Worm (Caenorhabditis elegans) whole organism, dauer: Measurements from ENCODE around the gene msp-78.
"Not testable (repeated sequence)": the region's sequence is repeated elsewhere in the genome, so short reads cannot be mapped to it uniquely, and the experiment has no call there.

Experiments used
- unc-62 ChIP-seq: sonication (generic microtip); optimal IDR thresholded peaks from 2 replicates; lab custom pipeline; 2017; ENCODE audit warnings: missing biosample characterization, missing genetic modification reagents, missing genetic modification characterization

Gene msp-78

DNA sequence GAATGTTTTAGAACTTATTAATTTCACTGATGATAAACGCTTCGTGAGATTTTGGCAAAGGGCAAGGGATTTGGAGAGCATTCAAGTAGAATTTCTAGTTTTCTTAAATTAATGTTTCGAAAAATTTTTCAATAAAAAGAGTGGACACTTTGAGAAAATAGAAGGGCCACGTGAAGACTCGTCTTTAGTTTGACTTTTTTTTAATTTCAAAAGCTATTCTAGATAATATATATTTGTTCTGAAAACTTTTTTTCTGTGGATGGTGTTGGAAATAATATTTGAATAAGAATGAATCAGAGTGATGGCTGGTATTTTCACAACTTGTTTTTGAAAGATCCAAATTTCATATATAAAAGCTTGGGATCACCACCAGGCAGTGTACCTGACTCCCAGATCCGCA, 21.5 kb upstream of the msp-78 start, which contains the start of gene C28D4.8:
Gene C28D4.8 (minus strand): TSS at position 101 of the 400 bp plus-strand sequence.
- no peak for TF ChIP-seq unc-62 (GFP tag; lab: Kevin White, UChicago)

DNA sequence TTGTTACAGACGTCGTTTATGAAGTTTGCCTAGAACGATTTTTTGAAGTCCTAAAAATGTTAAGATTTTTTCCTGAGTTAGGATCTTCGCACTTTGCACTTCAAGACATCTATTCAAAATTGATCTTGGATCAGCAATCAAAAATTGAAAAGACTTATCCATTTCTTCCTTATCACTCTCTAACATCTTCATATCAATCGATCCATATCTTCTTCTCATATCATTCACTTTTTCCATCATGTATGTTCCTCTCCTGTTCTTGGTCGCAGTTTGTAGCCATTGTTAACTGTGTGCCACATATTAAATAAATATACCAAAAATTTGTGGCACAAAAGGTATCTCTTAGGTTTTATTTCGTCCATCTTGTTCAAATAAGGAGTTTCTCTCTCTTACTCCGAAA, 14.1 kb upstream of the msp-78 start:
- no peak for TF ChIP-seq unc-62 (GFP tag; lab: Kevin White, UChicago)

DNA sequence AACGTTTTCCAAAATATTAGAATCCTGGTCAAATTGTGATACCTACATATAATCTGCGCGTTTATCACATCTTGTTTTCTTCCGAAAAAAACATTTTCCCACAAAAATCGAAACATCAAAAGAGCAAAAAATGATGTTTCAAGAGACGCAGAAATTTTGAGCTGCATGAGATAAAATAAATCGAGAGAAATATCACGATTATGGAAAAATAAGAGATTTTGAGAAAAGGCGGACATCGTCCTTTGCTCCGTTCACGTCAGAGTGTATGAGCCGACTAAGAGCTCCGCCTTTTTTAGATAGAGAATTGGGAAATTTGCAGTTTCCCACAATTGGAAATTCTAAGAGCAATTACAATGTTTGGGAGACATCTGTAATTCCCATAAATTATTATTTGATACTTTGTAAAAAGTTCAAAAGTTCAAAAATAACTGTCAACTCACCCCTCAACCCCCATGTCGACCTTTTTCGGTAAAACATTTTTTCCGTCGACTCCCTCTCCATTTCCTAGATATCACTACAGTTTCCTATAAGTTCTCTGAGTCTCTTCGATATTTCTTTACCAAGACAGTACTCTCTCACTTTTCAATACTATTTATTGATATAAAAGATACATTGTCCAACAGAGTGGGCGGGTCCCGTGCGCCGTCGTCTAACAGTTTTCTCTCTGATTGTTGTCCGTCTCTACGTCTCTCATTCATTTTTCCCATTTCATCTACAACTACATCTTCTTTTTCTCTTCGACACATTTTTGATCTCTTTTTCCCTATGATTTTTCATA, 13.0 kb upstream of the msp-78 start:
- no peak for TF ChIP-seq unc-62 (GFP tag; lab: Kevin White, UChicago)

DNA sequence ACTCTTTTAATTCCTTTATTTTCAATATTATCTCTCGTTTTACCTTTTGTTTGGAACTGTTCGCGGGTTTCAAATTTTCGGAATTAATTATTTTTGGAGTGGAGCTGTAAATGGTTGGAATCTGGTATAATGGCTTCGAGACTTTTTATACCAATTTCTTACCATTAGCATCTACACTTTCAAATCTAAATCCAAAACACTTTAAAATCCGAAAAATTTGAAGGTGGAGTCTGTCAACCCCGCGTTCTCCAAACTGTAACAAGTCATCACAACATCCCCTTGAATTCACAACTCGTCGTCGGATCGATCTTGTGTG, 12.5 kb upstream of the msp-78 start, which contains the start of gene nhr-97:
Gene nhr-97 (plus strand): TSS at position 217 of the 316 bp plus-strand sequence.
- TF ChIP-seq unc-62 (GFP tag; lab: Kevin White, UChicago) = no peak

DNA sequence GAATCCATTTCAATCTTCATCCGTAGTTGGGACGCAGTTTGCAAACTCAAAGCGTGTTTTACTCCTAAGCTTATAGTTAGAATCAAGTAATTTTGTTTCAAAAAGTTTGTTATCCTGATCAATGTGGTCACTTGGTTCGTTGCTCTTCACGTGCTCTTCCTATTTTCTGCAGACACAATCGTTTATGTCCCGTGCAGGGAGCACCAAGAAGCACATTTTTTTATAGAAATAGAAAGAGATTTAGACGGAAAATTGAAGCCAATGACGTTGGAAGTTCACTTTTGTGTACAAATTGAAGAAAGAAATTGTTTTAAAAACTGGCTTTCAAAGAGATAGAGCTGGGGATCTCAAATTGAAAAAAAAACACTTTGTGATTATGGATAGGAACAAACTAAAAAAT, 8.1 kb upstream of the msp-78 start:
- no peak for TF ChIP-seq unc-62 (GFP tag; lab: Kevin White, UChicago)

DNA sequence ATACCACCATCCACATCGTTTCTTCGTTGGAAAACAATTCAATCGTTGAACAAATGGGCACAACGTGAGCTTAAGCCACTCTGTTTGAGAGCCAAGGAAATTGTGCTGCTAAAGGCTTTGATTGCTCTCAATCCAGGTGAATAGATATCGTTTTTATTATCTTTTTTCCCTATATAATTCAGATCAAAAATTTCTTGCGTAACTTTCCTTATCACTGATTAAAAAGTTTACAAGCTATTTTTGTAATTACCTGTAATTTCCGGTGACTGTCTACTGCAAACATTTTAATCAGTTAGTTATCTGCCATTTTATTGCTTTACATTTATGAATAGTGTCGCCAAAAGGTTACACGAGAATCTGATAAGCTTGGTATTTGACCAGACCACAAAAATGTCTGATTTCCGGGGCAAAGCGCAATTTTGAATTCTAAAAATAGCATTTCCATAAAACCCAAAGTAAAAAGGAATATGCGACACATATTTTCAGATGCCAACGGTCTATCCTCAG, 7.1 kb upstream of the msp-78 start:
- TF ChIP-seq unc-62 (GFP tag; lab: Kevin White, UChicago) = no peak

DNA sequence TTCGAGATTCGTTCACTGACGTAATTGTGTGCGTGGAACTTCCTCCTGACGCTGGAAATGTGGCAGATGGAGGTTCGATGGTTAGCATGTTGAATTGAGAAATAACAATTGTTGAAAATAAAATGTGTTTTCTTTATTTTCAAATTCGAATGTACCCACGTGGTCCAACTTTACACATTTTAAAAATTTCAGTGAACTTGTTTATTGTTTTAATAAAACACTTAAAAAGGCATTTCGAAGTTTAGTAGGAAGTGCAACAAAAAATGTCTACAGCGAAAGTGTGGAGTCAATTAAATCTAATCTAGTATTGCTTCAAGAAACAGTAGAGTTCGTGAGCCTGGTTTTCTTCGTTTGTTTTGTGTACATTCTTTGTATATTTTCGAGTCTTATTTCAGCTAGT, 3.6 kb upstream of the msp-78 start, which contains the start of gene ssp-36:
Gene ssp-36 (minus strand): TSS at position 101 of the 400 bp plus-strand sequence.
- TF ChIP-seq unc-62 (GFP tag; lab: Kevin White, UChicago) = no peak

DNA sequence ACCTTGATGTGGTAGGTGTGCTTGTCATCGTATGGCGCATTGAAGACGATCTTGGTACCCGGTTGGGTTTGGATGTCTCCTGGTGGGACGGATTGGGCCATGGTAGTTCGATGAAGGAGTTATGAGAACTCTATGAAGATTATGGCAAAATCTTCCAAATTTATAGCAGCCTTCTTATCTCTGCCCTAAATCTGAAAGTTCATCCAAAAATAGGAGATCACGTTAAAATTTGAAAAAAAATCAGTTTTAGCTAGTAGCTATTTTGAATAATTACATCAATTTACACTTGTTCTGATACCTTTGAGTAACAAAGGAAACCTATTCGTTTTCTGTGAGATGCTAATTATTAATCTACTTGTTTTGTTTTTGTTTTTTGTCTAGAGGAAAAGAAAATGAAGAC, 2.8 kb upstream of the msp-78 start, which contains the start of gene msp-79:
Gene msp-79 (minus strand): TSS at position 101 of the 400 bp plus-strand sequence.
- not testable (repeated sequence) for TF ChIP-seq unc-62 (GFP tag; lab: Kevin White, UChicago)

DNA sequence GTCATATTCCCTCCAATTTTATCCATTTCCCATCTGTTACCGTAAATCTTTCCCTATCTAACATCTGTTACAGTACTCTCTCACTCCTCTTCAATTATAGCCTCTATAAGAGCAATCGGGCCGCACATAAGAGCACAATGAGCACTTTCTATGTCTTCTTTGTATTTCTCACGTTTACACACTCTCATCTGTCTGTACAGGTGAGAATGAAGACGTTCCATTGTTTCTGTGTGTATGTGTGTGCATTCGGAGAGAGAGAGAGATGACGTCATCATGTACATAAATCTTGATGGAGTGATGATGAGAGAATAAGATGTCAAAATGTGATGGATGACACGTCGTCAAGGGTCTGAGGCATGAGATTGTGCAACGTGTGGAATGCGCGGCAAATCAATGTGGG, 952 bp downstream of the msp-78 start:
- TF ChIP-seq unc-62 (GFP tag; lab: Kevin White, UChicago) = no peak

DNA sequence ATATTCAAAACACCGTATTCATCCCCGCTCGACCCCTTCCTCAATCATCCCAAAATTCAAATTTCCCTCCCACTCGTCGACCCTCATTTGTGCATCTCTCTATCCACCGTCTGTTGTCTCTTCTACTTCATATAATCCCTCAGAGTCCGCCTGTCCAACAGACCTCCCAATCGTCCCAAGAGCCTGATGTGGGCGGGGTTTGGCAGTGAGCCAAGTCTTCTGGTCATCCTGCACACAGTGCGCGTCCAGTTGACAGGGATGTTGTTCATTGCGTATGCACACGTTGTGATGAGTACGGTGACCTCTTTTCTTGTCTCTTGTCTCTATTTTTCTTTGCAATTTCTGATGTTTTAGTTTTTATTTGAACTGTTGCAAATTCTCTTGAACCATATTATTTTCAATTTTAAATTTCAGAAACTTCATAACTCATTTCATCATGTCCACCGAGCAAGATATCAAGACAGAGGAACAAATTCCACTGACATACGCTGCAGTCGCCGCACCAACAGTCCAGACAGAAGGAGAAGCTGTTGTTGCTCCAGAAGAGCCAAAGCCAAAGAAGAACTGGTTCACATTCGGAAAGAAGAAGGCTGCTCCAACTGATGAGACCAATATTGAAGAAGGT, 2.4 kb downstream of the msp-78 start, which contains the start of gene cav-1:
Gene cav-1 (plus strand): TSS at position 415 of the 625 bp plus-strand sequence.
- TF ChIP-seq unc-62 (GFP tag; lab: Kevin White, UChicago) = no peak

DNA sequence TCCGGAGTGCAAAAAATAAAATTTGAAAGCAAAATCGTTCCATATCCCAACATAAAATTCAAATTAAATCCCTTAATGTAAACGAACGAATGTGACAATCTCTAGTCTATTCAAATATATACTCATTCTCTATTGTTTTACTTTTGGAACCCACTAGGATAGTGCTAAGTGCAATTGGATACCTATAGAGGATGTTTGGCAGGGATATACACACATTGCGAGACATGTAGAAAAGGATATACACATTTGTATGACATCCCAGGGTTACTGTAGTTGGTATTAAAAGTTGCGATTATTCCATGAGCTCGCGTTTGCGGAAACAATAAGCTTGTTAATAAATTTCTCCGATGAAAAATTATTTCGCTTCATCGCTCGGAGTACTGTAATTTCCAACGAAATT, 3.6 kb downstream of the msp-78 start:
- TF ChIP-seq unc-62 (GFP tag; lab: Kevin White, UChicago) = no peak

DNA sequence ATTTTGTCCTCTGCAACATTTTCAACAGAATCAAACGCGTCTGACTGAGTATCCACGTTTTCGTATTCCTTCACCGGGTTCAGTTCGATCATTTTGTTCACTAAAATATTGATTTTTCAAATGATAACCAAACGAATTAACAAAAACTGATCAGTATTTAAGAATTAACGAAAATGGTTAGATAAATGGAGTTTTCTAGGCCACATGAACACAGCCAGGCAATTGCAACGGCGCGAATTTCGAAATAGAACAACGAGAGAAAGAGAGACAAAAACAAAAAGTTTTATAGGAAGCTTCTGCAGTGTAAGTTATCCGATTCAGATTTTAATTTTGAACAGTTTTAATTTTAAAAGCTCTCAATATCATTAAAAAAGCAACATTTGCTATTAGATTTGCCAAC, 7.7 kb downstream of the msp-78 start, which contains the start of gene sna-2:
Gene sna-2 (minus strand): TSS at position 100 of the 400 bp plus-strand sequence.
- TF ChIP-seq unc-62 (GFP tag; lab: Kevin White, UChicago) = no peak

DNA sequence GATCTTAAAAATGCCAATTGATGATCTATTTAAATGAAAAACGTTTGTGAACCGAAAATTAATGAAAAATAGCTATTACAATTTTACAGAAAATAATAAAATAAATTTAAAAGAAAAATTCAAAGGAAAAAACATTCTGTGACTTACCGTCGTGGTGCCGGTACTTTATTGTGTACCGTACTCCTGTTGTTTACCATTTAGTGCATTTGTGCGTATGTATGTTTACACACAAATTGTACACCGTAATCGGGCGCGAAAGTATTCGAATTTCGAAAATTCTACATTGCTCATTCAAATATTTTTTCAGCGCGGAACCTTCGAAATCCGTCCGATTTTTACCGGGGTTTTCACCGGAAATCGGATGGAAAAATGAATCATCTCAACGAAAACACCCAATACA, 8.2 kb downstream of the msp-78 start, which contains the start of gene T13F2.6:
Gene T13F2.6 (plus strand): TSS at position 306 of the 400 bp plus-strand sequence.
- no peak for TF ChIP-seq unc-62 (GFP tag; lab: Kevin White, UChicago)

DNA sequence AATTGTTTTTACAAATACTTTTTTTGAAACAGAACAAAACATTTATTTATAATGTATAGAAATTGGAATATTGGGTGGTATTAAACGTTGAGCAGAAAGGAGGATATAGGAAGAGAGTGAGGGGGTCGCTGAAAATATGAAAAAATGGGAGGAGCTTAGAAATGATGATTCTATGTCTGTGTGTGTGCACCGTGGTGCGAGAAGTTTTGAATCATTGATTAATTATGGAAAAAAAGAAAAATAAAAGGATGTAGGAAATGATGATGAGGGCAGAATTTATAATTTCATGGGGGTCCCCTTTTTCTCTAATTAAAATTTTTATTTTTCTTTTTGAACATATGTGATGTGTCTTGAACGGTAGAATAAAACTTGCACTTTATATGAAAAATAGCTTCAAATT, 14.8 kb downstream of the msp-78 start, which contains the start of gene sre-4:
Gene sre-4 (minus strand): TSS at position 101 of the 400 bp plus-strand sequence.
- TF ChIP-seq unc-62 (GFP tag; lab: Kevin White, UChicago) = no peak

DNA sequence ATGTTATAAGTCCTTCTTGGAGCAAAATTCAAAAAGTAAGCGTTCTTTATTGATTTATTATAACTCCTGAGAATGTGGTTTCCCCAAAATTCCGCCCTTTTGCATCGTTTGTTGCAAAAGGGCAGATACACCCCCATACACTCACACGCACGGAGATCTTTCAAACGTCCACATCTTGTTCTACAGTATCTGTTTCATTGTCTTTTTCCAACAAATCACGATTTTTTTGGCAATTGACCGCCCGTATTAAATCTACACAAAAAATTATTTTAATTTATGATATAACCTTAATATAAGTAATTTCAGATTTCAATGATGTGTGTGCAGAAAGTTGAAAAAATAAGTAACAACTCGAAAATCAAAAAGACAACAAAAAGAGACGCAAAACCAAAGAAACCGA, 19.6 kb downstream of the msp-78 start, which contains the start of gene T13F2.4:
Gene T13F2.4 (plus strand): TSS at position 301 of the 400 bp plus-strand sequence.
- no peak for TF ChIP-seq unc-62 (GFP tag; lab: Kevin White, UChicago)

DNA sequence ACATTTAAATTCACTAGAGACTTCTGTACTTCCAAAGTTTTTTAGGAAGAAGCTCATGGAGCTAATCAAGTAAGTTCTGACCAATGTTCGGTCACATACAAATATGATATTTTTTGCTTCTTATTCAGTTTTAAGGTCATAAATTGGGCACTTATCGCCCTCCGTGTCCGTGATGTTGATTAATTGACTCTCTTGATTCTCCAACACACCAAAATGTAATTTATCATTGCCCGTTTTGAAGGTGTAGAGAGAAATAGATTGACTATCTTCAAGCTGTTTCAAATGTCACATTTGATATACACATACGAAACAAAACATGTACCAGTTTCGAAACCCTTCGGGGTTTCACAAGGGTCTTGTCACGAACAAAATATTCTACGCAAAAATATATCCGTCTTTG, 20.9 kb downstream of the msp-78 start:
- TF ChIP-seq unc-62 (GFP tag; lab: Kevin White, UChicago) = no peak
